Fruit fly (Drosophila melanogaster): Measurements from ENCODE around the gene mRpL45.

Gene mRpL45

dm6 chr3R:22595293-22595868, 22.9 kb upstream of the mRpL45 start:
- TF ChIP-seq CG17801 (GFP tag; optimal IDR thresholded peaks at IDR 0.05; ENCODE audit: partially characterized antibody): no peak

dm6 chr3R:22596450-22596849, 21.8 kb upstream of the mRpL45 start:
- TF ChIP-seq CG17801 (GFP tag; optimal IDR thresholded peaks at IDR 0.05; ENCODE audit: partially characterized antibody): no peak

- peak; percentile 3 for TF ChIP-seq CG17801 (GFP tag; optimal IDR thresholded peaks at IDR 0.05; ENCODE audit: partially characterized antibody)
These were observed 20.8 kb upstream of the mRpL45 start for dm6 chr3R:22597344-22597954.

- no peak for TF ChIP-seq CG17801 (GFP tag; optimal IDR thresholded peaks at IDR 0.05; ENCODE audit: partially characterized antibody)
These were observed 19.5 kb upstream of the mRpL45 start for dm6 chr3R:22598759-22599158.

dm6 chr3R:22602783-22603182, 15.5 kb upstream of the mRpL45 start:
- no peak for TF ChIP-seq CG17801 (GFP tag; optimal IDR thresholded peaks at IDR 0.05; ENCODE audit: partially characterized antibody)

- TF ChIP-seq CG17801 (GFP tag; optimal IDR thresholded peaks at IDR 0.05; ENCODE audit: partially characterized antibody): no peak
These were observed 9.1 kb upstream of the mRpL45 start, which contains the start of gene CG13843 for dm6 chr3R:22609185-22609584. CG13843 (plus strand) TSS chr3R:22609485.

dm6 chr3R:22613448-22613847, 4.8 kb upstream of the mRpL45 start, which contains the start of the genes CG31156 and mRRF2:
CG31156 (minus strand) TSS chr3R:22613656.
mRRF2 (plus strand) TSS chr3R:22613686.
- no peak for TF ChIP-seq CG17801 (GFP tag; optimal IDR thresholded peaks at IDR 0.05; ENCODE audit: partially characterized antibody)

dm6 chr3R:22616211-22616610, 2.1 kb upstream of the mRpL45 start, which contains the start of gene CG31161:
CG31161 (plus strand) TSS chr3R:22616511.
- no peak for TF ChIP-seq CG17801 (GFP tag; optimal IDR thresholded peaks at IDR 0.05; ENCODE audit: partially characterized antibody)

- TF ChIP-seq CG17801 (GFP tag; optimal IDR thresholded peaks at IDR 0.05; ENCODE audit: partially characterized antibody): peak; percentile 83
These were observed 6.4 kb downstream of the mRpL45 start for dm6 chr3R:22624737-22625136.

dm6 chr3R:22625514-22626333, 7.4 kb downstream of the mRpL45 start:
- TF ChIP-seq CG17801 (GFP tag; optimal IDR thresholded peaks at IDR 0.05; ENCODE audit: partially characterized antibody): peak; percentile 24

- no peak for TF ChIP-seq CG17801 (GFP tag; optimal IDR thresholded peaks at IDR 0.05; ENCODE audit: partially characterized antibody)
These were observed 8.0 kb downstream of the mRpL45 start for dm6 chr3R:22626334-22626688.

- peak; percentile 65 for TF ChIP-seq CG17801 (GFP tag; optimal IDR thresholded peaks at IDR 0.05; ENCODE audit: partially characterized antibody)
These were observed 8.6 kb downstream of the mRpL45 start for dm6 chr3R:22626842-22627392.

dm6 chr3R:22627936-22628513, 9.7 kb downstream of the mRpL45 start:
- TF ChIP-seq CG17801 (GFP tag; optimal IDR thresholded peaks at IDR 0.05; ENCODE audit: partially characterized antibody): no peak

- no peak for TF ChIP-seq CG17801 (GFP tag; optimal IDR thresholded peaks at IDR 0.05; ENCODE audit: partially characterized antibody)
These were observed 10.9 kb downstream of the mRpL45 start for dm6 chr3R:22629174-22629573.

dm6 chr3R:22631156-22631555, 12.9 kb downstream of the mRpL45 start:
- no peak for TF ChIP-seq CG17801 (GFP tag; optimal IDR thresholded peaks at IDR 0.05; ENCODE audit: partially characterized antibody)
